Fruit fly (Drosophila melanogaster): ENCODE results near the gene CG16890.
A peak's percentile ranks its signal among the peaks of the same experiment; 100 is the strongest.

CG16890 gene

dm6 chr2L:13811323-13811722 is 27.2 kb upstream of the CG16890 start, which contains the start of the genes Adat1 and CG16865:
Gene Adat1, minus strand, starts transcription at chr2L:13811474.
Gene CG16865, plus strand, starts transcription at chr2L:13811522.
- peak; percentile 25; the same call in 1 of the 2 replicates for TF ChIP-seq nerfin-2 (GFP tag; IDR thresholded peaks at IDR 0.05; ENCODE audit: partially characterized antibody)
- no peak for TF ChIP-seq ssp (GFP tag; IDR thresholded peaks at IDR 0.05)
- no peak for TF ChIP-seq CG16815 (GFP tag; optimal IDR thresholded peaks at IDR 0.05)
- TF ChIP-seq CoRest (tag; optimal IDR thresholded peaks at IDR 0.05), result no peak
- TF ChIP-seq Hr78 (GFP tag; optimal IDR thresholded peaks at IDR 0.05), result no peak
- peak; percentile 38; the same call in 1 of the 3 replicates for TF ChIP-seq HLH4C (GFP tag; IDR thresholded peaks at IDR 0.05; ENCODE audit: partially characterized antibody)
- no peak for TF ChIP-seq CrebB (tag; optimal IDR thresholded peaks at IDR 0.05)
- no peak for TF ChIP-seq Hmx (GFP tag; optimal IDR thresholded peaks at IDR 0.05)
- TF ChIP-seq Dbx (GFP tag; IDR thresholded peaks at IDR 0.05), result no peak
- peak; percentile 36 for TF ChIP-seq trem (tag; optimal IDR thresholded peaks at IDR 0.05)
- no peak for TF ChIP-seq toy (GFP tag; IDR thresholded peaks at IDR 0.05)
- TF ChIP-seq CG10543 (GFP tag; optimal IDR thresholded peaks at IDR 0.05), result no peak
- TF ChIP-seq CG16813 (GFP tag; IDR thresholded peaks at IDR 0.05; ENCODE audit: partially characterized antibody), result peak; percentile 54; the same call in 2 of the 3 replicates
- TF ChIP-seq CG14441 (GFP tag; IDR thresholded peaks at IDR 0.05), result no peak
- no peak for TF ChIP-seq Blimp-1 (GFP tag; optimal IDR thresholded peaks at IDR 0.05)
- TF ChIP-seq klu (GFP tag; IDR thresholded peaks at IDR 0.05), result no peak
- peak; percentile 34 for TF ChIP-seq phol (tag; optimal IDR thresholded peaks at IDR 0.05)
- no peak for TF ChIP-seq nmo (GFP tag; optimal IDR thresholded peaks at IDR 0.05)
- no peak for TF ChIP-seq Xrp1 (GFP tag; IDR thresholded peaks at IDR 0.05)
- no peak for TF ChIP-seq CG6175 (GFP tag; IDR thresholded peaks at IDR 0.05)
- TF ChIP-seq fu2 (GFP tag; optimal IDR thresholded peaks at IDR 0.05), result no peak
- no peak for TF ChIP-seq CG3726 (GFP tag; IDR thresholded peaks at IDR 0.05)
- TF ChIP-seq sim (GFP tag; IDR thresholded peaks at IDR 0.05), result no peak
- TF ChIP-seq Sry-β (GFP tag; optimal IDR thresholded peaks at IDR 0.05), result no peak
- TF ChIP-seq HLH54F (GFP tag; optimal IDR thresholded peaks at IDR 0.05), result no peak
- no peak for TF ChIP-seq CG15073 (GFP tag; optimal IDR thresholded peaks at IDR 0.05)
- TF ChIP-seq dm (GFP tag; optimal IDR thresholded peaks at IDR 0.05), result no peak
- TF ChIP-seq pfk (GFP tag; optimal IDR thresholded peaks at IDR 0.05), result no peak
- TF ChIP-seq Ets65A (GFP tag), result no peak
- TF ChIP-seq Sox102F (GFP tag; optimal IDR thresholded peaks at IDR 0.05), result no peak
- TF ChIP-seq E2f2 (GFP tag; IDR thresholded peaks at IDR 0.05), result peak; percentile 41
- peak; percentile 87 for TF ChIP-seq onecut (GFP tag; IDR thresholded peaks at IDR 0.05)
- no peak for TF ChIP-seq CG7271 (tag; optimal IDR thresholded peaks at IDR 0.05)
- TF ChIP-seq Meics (GFP tag; optimal IDR thresholded peaks at IDR 0.05), result no peak
- peak; percentile 72 for TF ChIP-seq CG13287 (GFP tag; IDR thresholded peaks at IDR 0.05; ENCODE audit: partially characterized antibody)
- no peak for TF ChIP-seq ase (GFP tag; IDR thresholded peaks at IDR 0.05)
- TF ChIP-seq CG12942 (GFP tag; optimal IDR thresholded peaks at IDR 0.05), result no peak
- no peak for TF ChIP-seq CG14050 (GFP tag; IDR thresholded peaks at IDR 0.05)
- TF ChIP-seq CG9932 (GFP tag; IDR thresholded peaks at IDR 0.05), result no peak
- no peak for TF ChIP-seq dmrt99B (tag; optimal IDR thresholded peaks at IDR 0.05)
- TF ChIP-seq CG3995 (GFP tag; optimal IDR thresholded peaks at IDR 0.05), result no peak
- TF ChIP-seq NfI (GFP tag; optimal IDR thresholded peaks at IDR 0.05), result no peak
- no peak for TF ChIP-seq oc (tag; optimal IDR thresholded peaks at IDR 0.05)
- 0 out of 4 replicates have a peak, but pooled peaks have one; percentile 66 for TF ChIP-seq chinmo (GFP tag; IDR thresholded peaks at IDR 0.05; ENCODE audit: partially characterized antibody)
- no peak for TF ChIP-seq NC2α (GFP tag; optimal IDR thresholded peaks at IDR 0.05)
- no peak; the same call in 1 of the 2 replicates for TF ChIP-seq sna (GFP tag; IDR thresholded peaks at IDR 0.05; ENCODE audit: partially characterized antibody)
- peak; percentile 67 for TF ChIP-seq Med (GFP tag)
- no peak for TF ChIP-seq nom (GFP tag; optimal IDR thresholded peaks at IDR 0.05)
- no peak for TF ChIP-seq dimm (GFP tag; IDR thresholded peaks at IDR 0.05)
- no peak for TF ChIP-seq CG34376 (GFP tag; optimal IDR thresholded peaks at IDR 0.05)
